Worm (Caenorhabditis elegans) whole organism, L4/young adult: ENCODE results near the gene dhs-25.
A peak's percentile ranks its signal among the peaks of the same experiment; 100 is the strongest.

Experiments used
- W03F9.2 ChIP-seq: fragments of 150-350 bp; optimal IDR thresholded peaks from 2 replicates; lab custom pipeline; 2014; ENCODE audit warnings: missing biosample characterization, missing genetic modification characterization
- dao-5 ChIP-seq: sonication (generic microtip); optimal IDR thresholded peaks from 2 replicates; lab custom pipeline; 2016; ENCODE audit warnings: missing genotype, missing genetic modification characterization, moderate library complexity, missing compliant biosample characterization
- him-1 ChIP-seq: sonication (generic microtip); optimal IDR thresholded peaks from 2 replicates; lab custom pipeline; 2016; ENCODE audit warnings: missing genotype, missing genetic modification reagents, missing genetic modification characterization, missing compliant biosample characterization

dhs-25 gene

ce11 chrX:1486135-1486648 is at the start of gene dhs-25, which contains the start of gene D1005.10:
TSS of gene dhs-25 (plus strand) at chrX:1486532.
TSS of gene D1005.10 (minus strand) at chrX:1486185.
- TF ChIP-seq him-1 (tag; lab: Kevin White, UChicago) (no peak), W03F9.2 (tag; lab: Kevin White, UChicago) (peak; percentile 53), dao-5 (tag; lab: Kevin White, UChicago) (no peak)

- TF ChIP-seq dao-5 (tag; lab: Kevin White, UChicago), result no peak
- TF ChIP-seq him-1 (tag; lab: Kevin White, UChicago), result no peak
- TF ChIP-seq W03F9.2 (tag; lab: Kevin White, UChicago), result no peak
These were observed 49.2 kb upstream of the dhs-25 start for ce11 chrX:1437097-1437496.

- TF ChIP-seq W03F9.2 (tag; lab: Kevin White, UChicago), result no peak
- TF ChIP-seq dao-5 (tag; lab: Kevin White, UChicago), result no peak
- TF ChIP-seq him-1 (tag; lab: Kevin White, UChicago), result no peak
These were observed 47.4 kb upstream of the dhs-25 start for ce11 chrX:1438925-1439324.

- TF ChIP-seq him-1 (tag; lab: Kevin White, UChicago), result no peak
- no peak for TF ChIP-seq W03F9.2 (tag; lab: Kevin White, UChicago)
- TF ChIP-seq dao-5 (tag; lab: Kevin White, UChicago), result no peak
These were observed 46.2 kb upstream of the dhs-25 start, which contains the start of gene sedl-1 for ce11 chrX:1440161-1440560. TSS of gene sedl-1 (minus strand) at chrX:1440261.

- TF ChIP-seq dao-5 (tag; lab: Kevin White, UChicago) (no peak), W03F9.2 (tag; lab: Kevin White, UChicago) (no peak), him-1 (tag; lab: Kevin White, UChicago) (no peak)
These were observed 44.6 kb upstream of the dhs-25 start for ce11 chrX:1441602-1442183.

DNA sequence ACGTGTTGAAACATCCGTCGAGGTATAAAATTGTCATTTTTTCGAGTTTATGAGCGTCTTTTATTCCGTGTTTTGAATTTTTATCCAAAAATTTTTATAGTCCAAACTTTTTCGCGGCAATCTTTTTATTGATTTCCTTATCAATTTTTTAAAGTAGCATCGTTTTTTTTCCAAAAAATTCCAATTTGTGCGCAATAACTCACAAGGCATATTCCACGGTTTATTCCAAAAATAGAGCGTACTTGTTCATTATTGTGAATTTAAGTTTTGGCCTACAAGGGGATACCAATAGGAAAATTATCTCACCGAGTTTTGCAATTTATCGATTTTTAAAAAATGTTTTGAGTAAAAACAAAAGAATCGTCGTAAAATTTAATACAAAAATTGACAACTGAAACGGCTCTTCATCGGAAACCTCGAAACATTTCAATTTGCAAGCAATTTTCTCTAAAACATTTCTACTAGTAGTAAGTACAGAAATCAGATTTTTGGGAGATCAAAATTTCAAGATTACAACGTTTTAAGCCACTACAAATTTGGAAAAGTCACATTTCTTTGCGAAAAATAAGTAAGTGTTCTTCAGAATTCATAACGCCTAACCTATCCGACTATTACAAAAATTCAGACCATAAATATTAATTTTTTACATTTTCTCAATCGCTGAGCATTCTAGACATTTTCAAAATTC is 42.6 kb upstream of the dhs-25 start:
- no peak for TF ChIP-seq W03F9.2 (tag; lab: Kevin White, UChicago)
- TF ChIP-seq him-1 (tag; lab: Kevin White, UChicago), result no peak
- no peak for TF ChIP-seq dao-5 (tag; lab: Kevin White, UChicago)

- TF ChIP-seq dao-5 (tag; lab: Kevin White, UChicago) (no peak), him-1 (tag; lab: Kevin White, UChicago) (no peak), W03F9.2 (tag; lab: Kevin White, UChicago) (no peak)
These were observed 40.6 kb upstream of the dhs-25 start for ce11 chrX:1445696-1446095.

ce11 chrX:1446593-1447141 is 39.7 kb upstream of the dhs-25 start, which contains the start of gene zfp-3:
TSS of gene zfp-3 (minus strand) at chrX:1446643.
- peak; percentile 72 for TF ChIP-seq W03F9.2 (tag; lab: Kevin White, UChicago)
- TF ChIP-seq dao-5 (tag; lab: Kevin White, UChicago), result peak; percentile 62
- peak; percentile 80 for TF ChIP-seq him-1 (tag; lab: Kevin White, UChicago)

ce11 chrX:1450352-1450818 is 35.9 kb upstream of the dhs-25 start, which contains the start of gene W05H7.1:
TSS of gene W05H7.1 (plus strand) at chrX:1450768.
- TF ChIP-seq W03F9.2 (tag; lab: Kevin White, UChicago), result no peak
- no peak for TF ChIP-seq dao-5 (tag; lab: Kevin White, UChicago)
- TF ChIP-seq him-1 (tag; lab: Kevin White, UChicago), result no peak

DNA sequence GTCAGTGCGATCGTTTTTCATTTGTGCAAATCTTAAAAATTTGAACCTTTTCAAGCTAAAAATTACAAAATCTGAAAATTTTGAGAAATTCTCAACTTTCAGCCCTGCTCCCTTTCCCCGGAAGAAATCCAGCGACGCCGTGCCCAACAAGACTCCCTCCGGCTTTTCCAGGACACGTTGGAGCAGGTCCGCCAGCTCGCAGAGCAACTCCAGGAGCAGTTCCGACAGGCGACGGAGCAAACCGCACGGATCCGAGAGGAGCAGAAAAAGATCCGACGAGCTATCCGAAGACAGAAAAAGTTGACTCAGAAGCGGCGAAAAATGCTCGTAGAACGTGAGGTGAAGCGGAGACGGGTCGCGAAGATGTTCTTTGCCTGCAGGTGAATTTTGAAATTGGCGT is 35.1 kb upstream of the dhs-25 start:
- TF ChIP-seq W03F9.2 (tag; lab: Kevin White, UChicago), result no peak
- no peak for TF ChIP-seq him-1 (tag; lab: Kevin White, UChicago)
- TF ChIP-seq dao-5 (tag; lab: Kevin White, UChicago), result no peak

ce11 chrX:1451816-1452602 is 34.3 kb upstream of the dhs-25 start:
- TF ChIP-seq him-1 (tag; lab: Kevin White, UChicago) (no peak), dao-5 (tag; lab: Kevin White, UChicago) (no peak), W03F9.2 (tag; lab: Kevin White, UChicago) (no peak)

- TF ChIP-seq W03F9.2 (tag; lab: Kevin White, UChicago) (peak; percentile 39), him-1 (tag; lab: Kevin White, UChicago) (no peak)
These were observed 32.6 kb upstream of the dhs-25 start, which contains the start of gene cebp-1 for ce11 chrX:1453770-1454169. TSS of gene cebp-1 (minus strand) at chrX:1453868.
